Worm (Caenorhabditis elegans) whole organism, L1 larva: Measurements from ENCODE around the gene ptr-24.
A peak's percentile ranks its signal among the peaks of the same experiment; 100 is the strongest.

Experiments
- ama-1 ChIP-seq: fragments of 150-350 bp; optimal IDR thresholded peaks from 2 replicates; lab custom pipeline; 2014
- ceh-82 ChIP-seq, 3 experiments: fragments of 150-350 bp in 1 of 3; sonication (generic microtip) in 2 of 3; optimal IDR thresholded peaks; 2 replicates each; lab custom pipeline; 2014 to 2017; ENCODE audit warnings: missing biosample characterization in 3 of 3, missing genetic modification characterization in 3 of 3
- efl-3 ChIP-seq: fragments of 200-800 bp; sonication (Bioruptor generic); optimal IDR thresholded peaks from 2 replicates; lab custom pipeline; 2018; ENCODE audit warnings: mild to moderate bottlenecking, missing genetic modification characterization, missing compliant biosample characterization
- elt-2 ChIP-seq: sonication (generic microtip); optimal IDR thresholded peaks from 2 replicates; lab custom pipeline; 2016; ENCODE audit warnings: missing genetic modification characterization, mild to moderate bottlenecking, inconsistent platforms, missing compliant biosample characterization, missing genetic modification reagents
- fkh-4 ChIP-seq: sonication (generic microtip); optimal IDR thresholded peaks from 2 replicates; lab custom pipeline; 2016; ENCODE audit warnings: missing compliant biosample characterization, missing genetic modification characterization, borderline replicate concordance
- nhr-237 ChIP-seq: fragments of 150-350 bp; optimal IDR thresholded peaks from 2 replicates; lab custom pipeline; 2014; ENCODE audit warnings: missing biosample characterization, missing genetic modification characterization
- nhr-90 ChIP-seq: sonication (generic microtip); optimal IDR thresholded peaks from 2 replicates; lab custom pipeline; 2016; ENCODE audit warnings: mild to moderate bottlenecking, missing genetic modification characterization, missing compliant biosample characterization; ENCODE audit not compliant: poor library complexity
- pqm-1 ChIP-seq: sonication (generic microtip); optimal IDR thresholded peaks from 3 replicates; lab custom pipeline; 2017; ENCODE audit warnings: missing biosample characterization, missing genetic modification characterization

DNA sequence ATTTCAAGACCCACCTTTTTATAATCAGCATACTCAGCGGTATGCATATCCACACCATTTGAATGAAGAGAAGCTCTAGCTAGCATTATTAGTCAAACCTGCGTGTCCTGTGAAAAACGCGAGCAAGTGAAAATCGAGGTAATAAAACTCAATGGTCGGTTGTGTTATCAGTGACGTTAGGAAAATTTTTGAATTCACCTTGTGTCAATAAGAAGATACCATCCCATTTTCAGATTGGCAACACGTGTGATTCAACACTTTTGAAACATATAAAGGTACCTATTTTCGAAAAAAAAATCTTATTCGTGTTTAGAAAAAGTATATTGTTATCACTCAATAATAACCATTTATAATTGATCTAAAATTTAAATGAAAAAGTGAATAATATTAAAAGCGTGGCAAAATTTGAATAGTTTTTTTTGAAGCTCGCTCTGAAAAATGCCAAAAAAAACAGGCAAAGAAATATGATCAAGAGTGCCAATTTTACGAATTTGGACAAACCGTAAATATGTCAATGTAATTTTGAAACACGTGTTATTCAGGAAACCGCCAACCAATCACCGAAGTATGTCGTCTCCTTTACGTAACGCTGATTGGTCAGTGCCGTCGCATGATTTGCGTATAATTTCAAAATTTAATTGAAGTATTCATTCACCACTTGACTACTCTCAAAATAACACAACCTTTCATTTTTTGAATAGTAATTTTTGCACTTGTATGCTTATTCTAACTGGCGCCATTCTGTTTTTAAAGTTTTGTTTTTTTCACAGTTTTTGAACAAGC, 26.0 kb upstream of the ptr-24 start, which contains the start of gene F46G10.1:
- no peak for TF ChIP-seq ama-1
- TF ChIP-seq efl-3 (GFP tag; lab: Kevin White, UChicago) = no peak
- no peak for TF ChIP-seq pqm-1
- TF ChIP-seq ceh-82 (tag; optimal IDR thresholded peaks at IDR 0.05; lab: Kevin White, UChicago) = no peak
- peak; percentile 55 for TF ChIP-seq elt-2 (tag; lab: Kevin White, UChicago)
- TF ChIP-seq fkh-4 = no peak
- no peak for TF ChIP-seq nhr-90
- TF ChIP-seq nhr-237 (tag; lab: Kevin White, UChicago) = no peak
